Fruit fly (Drosophila melanogaster) whole organism, embryonic: ENCODE results near the gene Als2.
A peak's percentile ranks its signal among the peaks of the same experiment; 100 is the strongest.

Experiments used
- Ada2b ChIP-seq: fragments of 200-800 bp; sonication (Bioruptor generic); IDR thresholded peaks from 2 replicates; pipeline ENCODE4 v1.3.6; 2022; ENCODE audit warnings: missing biosample characterization, missing genetic modification characterization
- Atf3 ChIP-seq: fragments of 200-800 bp; sonication (Bioruptor generic); optimal IDR thresholded peaks from 3 replicates; lab custom pipeline; 2016; ENCODE audit warnings: missing biosample characterization, missing genetic modification characterization
- CG11398 ChIP-seq: fragments of 200-800 bp; sonication (Bioruptor generic); optimal IDR thresholded peaks from 2 replicates; lab custom pipeline; 2016; ENCODE audit warnings: missing biosample characterization, missing genetic modification characterization
- CG11456 ChIP-seq: fragments of 200-800 bp; sonication (Bioruptor generic); IDR thresholded peaks from 3 replicates; pipeline ENCODE4 v1.3.6; 2022; ENCODE audit warnings: missing biosample characterization, missing genetic modification characterization
- CG11696 ChIP-seq: fragments of 200-800 bp; sonication (Bioruptor generic); IDR thresholded peaks from 2 replicates; pipeline ENCODE4 v1.3.6; 2022; ENCODE audit warnings: missing biosample characterization, missing genetic modification characterization
- CG11723 ChIP-seq: fragments of 200-800 bp; sonication (Bioruptor generic); optimal IDR thresholded peaks from 2 replicates; lab custom pipeline; 2017; ENCODE audit warnings: missing biosample characterization, mild to moderate bottlenecking, missing genetic modification characterization
- CG12769 ChIP-seq: fragments of 200-800 bp; sonication (Bioruptor generic); optimal IDR thresholded peaks from 2 replicates; lab custom pipeline; 2019; ENCODE audit warnings: missing biosample characterization, mild to moderate bottlenecking, missing genetic modification characterization, moderate library complexity
- CG13624 ChIP-seq: fragments of 200-800 bp; sonication (Bioruptor generic); optimal IDR thresholded peaks from 2 replicates; lab custom pipeline; 2016; ENCODE audit warnings: missing biosample characterization, missing genetic modification characterization
- CG1792 ChIP-seq: fragments of 200-800 bp; sonication (Bioruptor generic); optimal IDR thresholded peaks from 2 replicates; lab custom pipeline; 2016; ENCODE audit warnings: missing biosample characterization, missing genetic modification characterization
- CG18011 ChIP-seq: fragments of 200-800 bp; sonication (Bioruptor generic); optimal IDR thresholded peaks from 2 replicates; lab custom pipeline; 2017; ENCODE audit warnings: missing biosample characterization, missing genetic modification characterization, mild to moderate bottlenecking, moderate library complexity, missing genotype
- CG18599 ChIP-seq: fragments of 200-800 bp; sonication (Bioruptor generic); optimal IDR thresholded peaks from 3 replicates; lab custom pipeline; 2017; ENCODE audit warnings: missing biosample characterization, missing genetic modification characterization, mild to moderate bottlenecking, moderate library complexity, missing genetic modification reagents
- CG30020 ChIP-seq: fragments of 200-800 bp; optimal IDR thresholded peaks from 2 replicates; lab custom pipeline; 2019; ENCODE audit warnings: missing biosample characterization, mild to moderate bottlenecking, missing genetic modification characterization, moderate library complexity
- CG30403 ChIP-seq: fragments of 200-800 bp; sonication (Bioruptor generic); optimal IDR thresholded peaks from 3 replicates; lab custom pipeline; 2016; ENCODE audit warnings: missing biosample characterization, missing genetic modification characterization
- CG31365 ChIP-seq: fragments of 200-800 bp; sonication (Bioruptor generic); optimal IDR thresholded peaks from 2 replicates; lab custom pipeline; 2018; ENCODE audit warnings: missing biosample characterization, mild to moderate bottlenecking, missing genetic modification characterization
- CG31388 ChIP-seq: fragments of 200-800 bp; sonication (Bioruptor generic); optimal IDR thresholded peaks from 2 replicates; lab custom pipeline; 2016; ENCODE audit warnings: missing biosample characterization, missing genetic modification characterization
- CG31441 ChIP-seq: fragments of 200-800 bp; sonication (Bioruptor generic); IDR thresholded peaks from 2 replicates; pipeline ENCODE4 v1.3.6; 2022; ENCODE audit warnings: missing biosample characterization, missing genetic modification characterization
- CG4707 ChIP-seq: fragments of 200-800 bp; sonication (Bioruptor generic); optimal IDR thresholded peaks from 2 replicates; lab custom pipeline; 2018; ENCODE audit warnings: missing biosample characterization, mild to moderate bottlenecking, missing genetic modification characterization, moderate library complexity
- CG6175 ChIP-seq: fragments of 200-800 bp; sonication (Bioruptor generic); IDR thresholded peaks from 3 replicates; pipeline ENCODE4 v1.3.6; 2022; ENCODE audit warnings: missing biosample characterization, missing genetic modification characterization
- CG7786 ChIP-seq: fragments of 200-800 bp; sonication (Bioruptor generic); optimal IDR thresholded peaks from 2 replicates; lab custom pipeline; 2016; ENCODE audit warnings: missing biosample characterization, missing genetic modification characterization
- CG9817 ChIP-seq: fragments of 200-800 bp; sonication (Bioruptor generic); optimal IDR thresholded peaks from 2 replicates; lab custom pipeline; 2018; ENCODE audit warnings: missing biosample characterization, mild to moderate bottlenecking, missing genetic modification characterization, moderate library complexity
- CG9876 ChIP-seq: fragments of 200-800 bp; sonication (Bioruptor generic); optimal IDR thresholded peaks from 2 replicates; lab custom pipeline; 2016; ENCODE audit warnings: missing biosample characterization, missing genetic modification characterization
- CG9932 ChIP-seq: fragments of 200-800 bp; sonication (Bioruptor generic); IDR thresholded peaks from 2 replicates; pipeline ENCODE4 v1.3.6; 2022; ENCODE audit warnings: missing biosample characterization, missing genetic modification characterization
- Dfd ChIP-seq, 2 experiments: fragments of >200 bp; optimal IDR thresholded peaks; 2 replicates each; lab custom pipeline; 2017; ENCODE audit warnings: missing biosample characterization in 2 of 2, missing genetic modification characterization in 2 of 2
- Dip2 ChIP-seq: fragments of 200-800 bp; sonication (Bioruptor generic); IDR thresholded peaks from 2 replicates; pipeline ENCODE4 v1.3.6; 2022; ENCODE audit warnings: missing biosample characterization, missing genetic modification characterization
- Dref ChIP-seq: fragments of 200-800 bp; sonication (Bioruptor generic); IDR thresholded peaks from 2 replicates; pipeline ENCODE4 v1.3.6; 2022; ENCODE audit warnings: missing biosample characterization, missing genetic modification characterization
- E2f1 ChIP-seq: fragments of 200-800 bp; sonication (Bioruptor generic); IDR thresholded peaks from 2 replicates; pipeline ENCODE4 v1.3.6; 2022; ENCODE audit warnings: missing biosample characterization, missing genetic modification characterization
- Hmx ChIP-seq: fragments of 200-800 bp; sonication (Bioruptor generic); optimal IDR thresholded peaks from 2 replicates; lab custom pipeline; 2016; ENCODE audit warnings: missing biosample characterization, missing genetic modification characterization
- Lhr ChIP-seq: fragments of 200-800 bp; sonication (Bioruptor generic); optimal IDR thresholded peaks from 3 replicates; lab custom pipeline; 2017; ENCODE audit warnings: mild to moderate bottlenecking, missing biosample characterization, missing genetic modification reagents, missing genetic modification characterization
- MTF-1 ChIP-seq: fragments of 200-800 bp; sonication (Bioruptor generic); optimal IDR thresholded peaks from 2 replicates; lab custom pipeline; 2018; ENCODE audit warnings: missing biosample characterization, mild to moderate bottlenecking, missing genetic modification characterization, borderline replicate concordance
- NFAT ChIP-seq: fragments of 200-800 bp; sonication (Bioruptor generic); IDR thresholded peaks from 2 replicates; pipeline ENCODE4 v1.3.6; 2022; ENCODE audit warnings: missing biosample characterization, missing genetic modification characterization
- Neu2 ChIP-seq: fragments of 200-800 bp; sonication (Bioruptor generic); optimal IDR thresholded peaks from 3 replicates; lab custom pipeline; 2016; ENCODE audit warnings: missing biosample characterization, missing genetic modification characterization, borderline replicate concordance
- Scr ChIP-seq: fragments of 200-800 bp; sonication (Bioruptor generic); IDR thresholded peaks from 2 replicates; pipeline ENCODE4 v1.3.6; 2022; ENCODE audit warnings: missing biosample characterization, missing genetic modification characterization; ENCODE audit not compliant: partially characterized antibody
- Vsx1 ChIP-seq: fragments of 200-800 bp; sonication (Bioruptor generic); optimal IDR thresholded peaks from 2 replicates; lab custom pipeline; 2017; ENCODE audit warnings: missing biosample characterization, mild to moderate bottlenecking, missing genetic modification characterization, missing genetic modification reagents
- YL-1 ChIP-seq: fragments of 200-800 bp; sonication (Bioruptor generic); optimal IDR thresholded peaks from 3 replicates; lab custom pipeline; 2017; ENCODE audit warnings: missing biosample characterization, mild to moderate bottlenecking, missing genetic modification characterization
- ac ChIP-seq: fragments of 200-800 bp; sonication (Bioruptor generic); optimal IDR thresholded peaks from 3 replicates; lab custom pipeline; 2017; ENCODE audit warnings: missing biosample characterization, mild to moderate bottlenecking, missing genetic modification characterization
- aop ChIP-seq: fragments of 200-800 bp; sonication (Bioruptor generic); IDR thresholded peaks from 2 replicates; pipeline ENCODE4 v1.3.6; 2022; ENCODE audit warnings: missing biosample characterization, missing genetic modification characterization
- cg ChIP-seq: fragments of 200-800 bp; sonication (Bioruptor generic); optimal IDR thresholded peaks from 3 replicates; lab custom pipeline; 2019; ENCODE audit warnings: missing biosample characterization, mild to moderate bottlenecking, missing genetic modification characterization, moderate library complexity
- crp ChIP-seq, 2 experiments: fragments of 200-800 bp; sonication (Bioruptor generic); optimal IDR thresholded peaks; 2 replicates in 1 of 2; 3 replicates in 1 of 2; lab custom pipeline; 2017; ENCODE audit warnings: missing biosample characterization in 2 of 2, missing genetic modification characterization in 2 of 2, mild to moderate bottlenecking in 1 of 2, moderate library complexity in 1 of 2
- exex ChIP-seq: fragments of 200-800 bp; sonication (Bioruptor generic); optimal IDR thresholded peaks from 4 replicates; lab custom pipeline; 2018; ENCODE audit warnings: missing biosample characterization, mild to moderate bottlenecking, missing genetic modification characterization, moderate library complexity
- fd3F ChIP-seq: fragments of 200-800 bp; sonication (Bioruptor generic); optimal IDR thresholded peaks from 2 replicates; lab custom pipeline; 2018; ENCODE audit warnings: missing biosample characterization, mild to moderate bottlenecking, missing genetic modification characterization, moderate library complexity
- gro ChIP-seq: fragments of 200-800 bp; sonication (Bioruptor generic); optimal IDR thresholded peaks from 2 replicates; lab custom pipeline; 2016; ENCODE audit warnings: missing biosample characterization, missing genetic modification characterization
- ham ChIP-seq: fragments of 200-800 bp; sonication (Bioruptor generic); IDR thresholded peaks from 2 replicates; pipeline ENCODE4 v1.3.6; 2022; ENCODE audit warnings: missing biosample characterization, missing genetic modification characterization
- hb ChIP-seq: fragments of 200-800 bp; sonication (Bioruptor generic); IDR thresholded peaks from 3 replicates; pipeline ENCODE4 v1.3.6; 2022; ENCODE audit warnings: missing biosample characterization, missing genetic modification characterization; ENCODE audit not compliant: partially characterized antibody
- inv ChIP-seq: fragments of 200-800 bp; sonication (Bioruptor generic); IDR thresholded peaks from 2 replicates; pipeline ENCODE4 v1.3.6; 2022; ENCODE audit warnings: missing biosample characterization, missing genetic modification characterization; ENCODE audit not compliant: partially characterized antibody
- mld ChIP-seq: fragments of 200-800 bp; sonication (Bioruptor generic); IDR thresholded peaks from 3 replicates; pipeline ENCODE4 v1.3.6; 2022; ENCODE audit warnings: missing biosample characterization, missing genetic modification characterization; ENCODE audit not compliant: partially characterized antibody
- slou ChIP-seq: fragments of 200-800 bp; sonication (Bioruptor generic); optimal IDR thresholded peaks from 3 replicates; lab custom pipeline; 2016; ENCODE audit warnings: missing biosample characterization, missing genetic modification characterization
- slp2 ChIP-seq: fragments of 200-800 bp; sonication (Bioruptor generic); optimal IDR thresholded peaks from 2 replicates; lab custom pipeline; 2016; ENCODE audit warnings: missing biosample characterization, missing genetic modification characterization
- so ChIP-seq: fragments of 200-800 bp; sonication (Bioruptor generic); IDR thresholded peaks from 3 replicates; pipeline ENCODE4 v1.3.6; 2022; ENCODE audit warnings: missing biosample characterization, missing genetic modification characterization
- sr ChIP-seq: fragments of 200-800 bp; sonication (Bioruptor generic); IDR thresholded peaks from 3 replicates; pipeline ENCODE4 v1.3.6; 2022; ENCODE audit warnings: missing biosample characterization, missing genetic modification characterization
- unc-4 ChIP-seq: fragments of 200-800 bp; sonication (Bioruptor generic); IDR thresholded peaks from 2 replicates; pipeline ENCODE4 v1.3.6; 2022; ENCODE audit warnings: missing biosample characterization, missing genetic modification characterization; ENCODE audit not compliant: partially characterized antibody

Als2 gene

dm6 chr3L:21728616-21729047, 49.1 kb upstream of the Als2 start, which contains the start of the genes CG11247 and Polr2H (continued):
- peak; percentile 76 for TF ChIP-seq Hmx (GFP tag; lab: Kevin White, UChicago)
- peak; percentile 89 for TF ChIP-seq CG1792 (GFP tag; lab: Kevin White, UChicago)
- peak; percentile 89 for TF ChIP-seq slp2 (GFP tag; lab: Kevin White, UChicago)
- TF ChIP-seq mld = no peak
- TF ChIP-seq CG9817 (tag; lab: Kevin White, UChicago) = peak; percentile 94
- peak; percentile 96 for TF ChIP-seq CG13624 (GFP tag; lab: Kevin White, UChicago)
- peak; percentile 79 for TF ChIP-seq fd3F (GFP tag; lab: Kevin White, UChicago)
- peak; percentile 88 for TF ChIP-seq Ada2b (GFP tag; lab: Robert Waterston, UW)
- peak; percentile 11; the same call in 1 of the 2 replicates for TF ChIP-seq aop (GFP tag; lab: Robert Waterston, UW)
- peak; percentile 73 for TF ChIP-seq unc-4 (GFP tag; lab: Robert Waterston, UW)
- peak; percentile 64; the same call in 1 of the 2 replicates for TF ChIP-seq ham (GFP tag; lab: Robert Waterston, UW)
- peak; percentile 87 for TF ChIP-seq E2f1
- TF ChIP-seq CG4707 = no peak
- peak; percentile 94 for TF ChIP-seq CG9876 (GFP tag; lab: Kevin White, UChicago)
- TF ChIP-seq Atf3 (GFP tag; lab: Kevin White, UChicago) = peak; percentile 90
- peak; percentile 100 for TF ChIP-seq CG31441
- TF ChIP-seq sr = peak; percentile 73; the same call in 2 of the 3 replicates
- TF ChIP-seq gro = peak; percentile 91
- no peak for TF ChIP-seq CG31365 (tag; lab: Kevin White, UChicago)
- peak; percentile 97 for TF ChIP-seq CG9932 (GFP tag; lab: Robert Waterston, UW)
- peak; percentile 95 for TF ChIP-seq CG7786 (GFP tag; lab: Kevin White, UChicago)
- TF ChIP-seq ac (GFP tag; lab: Kevin White, UChicago) = no peak
- TF ChIP-seq NFAT (GFP tag; lab: Robert Waterston, UW) = peak; percentile 91
- peak; percentile 81 for TF ChIP-seq Neu2 (GFP tag; lab: Kevin White, UChicago)
- TF ChIP-seq exex (tag; lab: Kevin White, UChicago) = no peak
- peak; percentile 76 for TF ChIP-seq CG18599 (GFP tag; lab: Kevin White, UChicago)
- no peak for TF ChIP-seq Dfd (GFP tag; optimal IDR thresholded peaks at IDR 0.05; lab: Kevin White, UChicago)
- peak; percentile 41; the same call in 1 of the 2 replicates for TF ChIP-seq Dip2 (GFP tag; lab: Robert Waterston, UW)
- peak; percentile 83 for TF ChIP-seq Lhr
- peak; percentile 83 for TF ChIP-seq CG6175
- peak; percentile 81 for TF ChIP-seq YL-1 (GFP tag; lab: Kevin White, UChicago)
- TF ChIP-seq CG12769 (tag; lab: Kevin White, UChicago) = peak; percentile 94
- peak; percentile 81 for TF ChIP-seq CG11398 (GFP tag; lab: Kevin White, UChicago)
- peak; percentile 71 for TF ChIP-seq CG31388 (GFP tag; lab: Kevin White, UChicago)
- peak; percentile 97 for TF ChIP-seq CG30403 (GFP tag; lab: Kevin White, UChicago)
- TF ChIP-seq hb (GFP tag; lab: Robert Waterston, UW) = peak; percentile 67; the same call in 2 of the 3 replicates
- TF ChIP-seq Scr = peak; percentile 84
- TF ChIP-seq MTF-1 (GFP tag; lab: Kevin White, UChicago) = no peak
- peak; percentile 88 for TF ChIP-seq CG30020 (tag; lab: Kevin White, UChicago)
- peak; percentile 46; the same call in 1 of the 2 replicates for TF ChIP-seq CG11696 (GFP tag; lab: Robert Waterston, UW)
- peak in 1 of 2 experiments; percentile 66 for TF ChIP-seq crp (GFP tag; optimal IDR thresholded peaks at IDR 0.05; lab: Kevin White, UChicago)
- peak; percentile 83 for TF ChIP-seq CG11723 (GFP tag; lab: Kevin White, UChicago)
- peak; percentile 85 for TF ChIP-seq slou
- TF ChIP-seq inv (GFP tag; lab: Robert Waterston, UW) = peak; percentile 76
- TF ChIP-seq CG18011 (GFP tag; lab: Kevin White, UChicago) = peak; percentile 79
- TF ChIP-seq CG11456 = peak; percentile 94
- TF ChIP-seq cg (GFP tag; lab: Kevin White, UChicago) = no peak
- TF ChIP-seq so (GFP tag; lab: Robert Waterston, UW) = peak; percentile 85
- TF ChIP-seq Dref (GFP tag; lab: Robert Waterston, UW) = peak; percentile 60
- TF ChIP-seq Vsx1 (GFP tag; lab: Kevin White, UChicago) = peak; percentile 31
